Fruit fly (Drosophila melanogaster) whole organism, embryonic: Measurements from ENCODE around the gene CG44869.

Experiments used
- Adf1 ChIP-seq: fragments of 200-800 bp; sonication (Bioruptor generic); IDR thresholded peaks from 2 replicates; pipeline ENCODE4 v1.3.6; 2022; ENCODE audit warnings: missing biosample characterization, missing genetic modification characterization
- Antp ChIP-seq: fragments of 200-800 bp; sonication (Bioruptor generic); optimal IDR thresholded peaks from 3 replicates; lab custom pipeline; 2016; ENCODE audit warnings: missing biosample characterization, missing genetic modification characterization
- Asciz ChIP-seq: fragments of 200-800 bp; sonication (Bioruptor generic); optimal IDR thresholded peaks from 2 replicates; lab custom pipeline; 2017; ENCODE audit warnings: missing biosample characterization, mild to moderate bottlenecking, missing genetic modification characterization, missing genetic modification reagents
- BEAF-32 ChIP-seq: fragments of 200-800 bp; sonication (Bioruptor generic); optimal IDR thresholded peaks from 3 replicates; lab custom pipeline; 2017; ENCODE audit warnings: missing biosample characterization, missing genetic modification characterization, mild to moderate bottlenecking, moderate library complexity, missing genetic modification reagents
- CG10979 ChIP-seq: fragments of 200-800 bp; sonication (Bioruptor generic); optimal IDR thresholded peaks from 2 replicates; lab custom pipeline; 2018; ENCODE audit warnings: missing biosample characterization, mild to moderate bottlenecking, missing genetic modification characterization, moderate library complexity
- CG11504 ChIP-seq: fragments of 200-800 bp; sonication (Bioruptor generic); optimal IDR thresholded peaks from 3 replicates; lab custom pipeline; 2019; ENCODE audit warnings: missing biosample characterization, mild to moderate bottlenecking, missing genetic modification characterization, moderate library complexity
- CG15601 ChIP-seq: fragments of 200-800 bp; sonication (Bioruptor generic); optimal IDR thresholded peaks from 3 replicates; lab custom pipeline; 2019; ENCODE audit warnings: missing biosample characterization, mild to moderate bottlenecking, missing genetic modification characterization, moderate library complexity
- CG1603 ChIP-seq: fragments of 200-800 bp; sonication (Bioruptor generic); optimal IDR thresholded peaks from 2 replicates; lab custom pipeline; 2019; ENCODE audit warnings: missing biosample characterization, mild to moderate bottlenecking, missing genetic modification characterization, moderate library complexity
- CG17361 ChIP-seq: fragments of 200-800 bp; sonication (Bioruptor generic); IDR thresholded peaks from 3 replicates; pipeline ENCODE4 v1.3.6; 2022; ENCODE audit warnings: missing biosample characterization, missing genetic modification characterization
- CG17568 ChIP-seq: fragments of 200-800 bp; sonication (Bioruptor generic); optimal IDR thresholded peaks from 2 replicates; lab custom pipeline; 2018; ENCODE audit warnings: missing biosample characterization, mild to moderate bottlenecking, missing genetic modification characterization, moderate library complexity
- CG17829 ChIP-seq: fragments of 200-800 bp; optimal IDR thresholded peaks from 2 replicates; lab custom pipeline; 2019; ENCODE audit warnings: missing biosample characterization, mild to moderate bottlenecking, missing genetic modification characterization, moderate library complexity
- CG18262 ChIP-seq: fragments of 200-800 bp; optimal IDR thresholded peaks from 3 replicates; lab custom pipeline; 2019; ENCODE audit warnings: missing biosample characterization, mild to moderate bottlenecking, missing genetic modification characterization, moderate library complexity
- CG2120 ChIP-seq: fragments of 200-800 bp; sonication (Bioruptor generic); optimal IDR thresholded peaks from 3 replicates; lab custom pipeline; 2016; ENCODE audit warnings: missing biosample characterization, missing genetic modification characterization
- CG2712 ChIP-seq: fragments of 200-800 bp; optimal IDR thresholded peaks from 3 replicates; lab custom pipeline; 2019; ENCODE audit warnings: missing biosample characterization, mild to moderate bottlenecking, missing genetic modification characterization, moderate library complexity
- CG3065 ChIP-seq: fragments of 200-800 bp; sonication (Bioruptor generic); optimal IDR thresholded peaks from 2 replicates; lab custom pipeline; 2016; ENCODE audit warnings: missing biosample characterization, missing genetic modification characterization
- CG32772 ChIP-seq: fragments of 200-800 bp; sonication (Bioruptor generic); IDR thresholded peaks from 2 replicates; pipeline ENCODE4 v1.3.6; 2022; ENCODE audit warnings: missing biosample characterization, missing genetic modification characterization
- CG3847 ChIP-seq: fragments of 200-800 bp; sonication (Bioruptor generic); IDR thresholded peaks from 2 replicates; pipeline ENCODE4 v1.3.6; 2022; ENCODE audit warnings: missing biosample characterization, missing genetic modification characterization
- CG3995 ChIP-seq: fragments of 200-800 bp; sonication (Bioruptor generic); optimal IDR thresholded peaks from 3 replicates; lab custom pipeline; 2016; ENCODE audit warnings: missing biosample characterization, missing genetic modification characterization
- CG7372 ChIP-seq: fragments of 200-800 bp; sonication (Bioruptor generic); IDR thresholded peaks from 2 replicates; pipeline ENCODE4 v1.3.6; 2022; ENCODE audit warnings: missing biosample characterization, missing genetic modification characterization
- D ChIP-seq, 2 experiments: fragments of 200-800 bp in 1 of 2; fragments of >200 bp in 1 of 2; sonication (Bioruptor generic) in 1 of 2; optimal IDR thresholded peaks; 2 replicates in 1 of 2; 3 replicates in 1 of 2; lab custom pipeline; 2017; ENCODE audit warnings: mild to moderate bottlenecking in 1 of 2, missing biosample characterization in 1 of 2, missing genetic modification characterization in 1 of 2, missing genetic modification reagents in 1 of 2
- Deaf1 ChIP-seq: fragments of 200-800 bp; optimal IDR thresholded peaks from 3 replicates; lab custom pipeline; 2019; ENCODE audit warnings: missing biosample characterization, mild to moderate bottlenecking, missing genetic modification characterization, moderate library complexity
- Fer3 ChIP-seq: fragments of 200-800 bp; sonication (Bioruptor generic); optimal IDR thresholded peaks from 2 replicates; lab custom pipeline; 2018; ENCODE audit warnings: missing biosample characterization, mild to moderate bottlenecking, missing genetic modification characterization, moderate library complexity
- Gsc ChIP-seq: fragments of 200-800 bp; sonication (Bioruptor generic); IDR thresholded peaks from 2 replicates; pipeline ENCODE4 v1.3.6; 2022; ENCODE audit warnings: missing biosample characterization, missing genetic modification characterization
- HLH4C ChIP-seq: fragments of 200-800 bp; sonication (Bioruptor generic); IDR thresholded peaks from 3 replicates; pipeline ENCODE4 v1.3.6; 2022; ENCODE audit warnings: missing biosample characterization, missing genetic modification characterization; ENCODE audit not compliant: partially characterized antibody
- Hey ChIP-seq: fragments of 200-800 bp; sonication (Bioruptor generic); optimal IDR thresholded peaks from 3 replicates; lab custom pipeline; 2018; ENCODE audit warnings: missing biosample characterization, mild to moderate bottlenecking, missing genetic modification characterization
- Hr39 ChIP-seq: fragments of >200 bp; optimal IDR thresholded peaks from 2 replicates; lab custom pipeline; 2017
- Hsf ChIP-seq: fragments of 200-800 bp; sonication (Bioruptor generic); optimal IDR thresholded peaks from 3 replicates; lab custom pipeline; 2016; ENCODE audit warnings: missing biosample characterization, missing genetic modification characterization
- Lim3 ChIP-seq: fragments of 200-800 bp; sonication (Bioruptor generic); IDR thresholded peaks from 2 replicates; pipeline ENCODE4 v1.3.6; 2022; ENCODE audit warnings: missing biosample characterization, missing genetic modification characterization
- MTF-1 ChIP-seq: fragments of 200-800 bp; sonication (Bioruptor generic); optimal IDR thresholded peaks from 2 replicates; lab custom pipeline; 2018; ENCODE audit warnings: missing biosample characterization, mild to moderate bottlenecking, missing genetic modification characterization, borderline replicate concordance
- Meics ChIP-seq: fragments of 200-800 bp; sonication (Bioruptor generic); optimal IDR thresholded peaks from 2 replicates; lab custom pipeline; 2017; ENCODE audit warnings: missing biosample characterization, mild to moderate bottlenecking, missing genetic modification characterization
- NK7.1 ChIP-seq: fragments of 200-800 bp; sonication (Bioruptor generic); optimal IDR thresholded peaks from 3 replicates; lab custom pipeline; 2016; ENCODE audit warnings: missing biosample characterization, missing genetic modification characterization
- Nf-YA ChIP-seq: fragments of 200-800 bp; sonication (Bioruptor generic); IDR thresholded peaks from 2 replicates; pipeline ENCODE4 v1.3.6; 2022; ENCODE audit warnings: missing biosample characterization, missing genetic modification characterization
- Poxn ChIP-seq: fragments of 200-800 bp; sonication (Bioruptor generic); IDR thresholded peaks from 2 replicates; pipeline ENCODE4 v1.3.6; 2022; ENCODE audit warnings: missing biosample characterization, missing genetic modification characterization
- Rfx ChIP-seq: fragments of 200-800 bp; sonication (Bioruptor generic); IDR thresholded peaks from 2 replicates; pipeline ENCODE4 v1.3.6; 2022; ENCODE audit warnings: missing biosample characterization, missing genetic modification characterization
- Xrp1 ChIP-seq: fragments of 200-800 bp; sonication (Bioruptor generic); IDR thresholded peaks from 2 replicates; pipeline ENCODE4 v1.3.6; 2022; ENCODE audit warnings: missing biosample characterization, missing genetic modification characterization
- cad ChIP-seq: fragments of >200 bp; optimal IDR thresholded peaks from 2 replicates; lab custom pipeline; 2017; ENCODE audit warnings: missing biosample characterization, missing genetic modification characterization
- chn ChIP-seq: fragments of 200-800 bp; sonication (Bioruptor generic); optimal IDR thresholded peaks from 2 replicates; lab custom pipeline; 2016; ENCODE audit warnings: missing biosample characterization, missing genetic modification characterization
- ci ChIP-seq: fragments of 200-800 bp; sonication (Bioruptor generic); IDR thresholded peaks from 3 replicates; pipeline ENCODE4 v1.3.6; 2022; ENCODE audit warnings: missing biosample characterization, missing genetic modification characterization
- corto ChIP-seq: fragments of 200-800 bp; sonication (Bioruptor generic); optimal IDR thresholded peaks from 2 replicates; lab custom pipeline; 2016; ENCODE audit warnings: missing biosample characterization, mild to moderate bottlenecking, missing genetic modification characterization, moderate library complexity
- crc ChIP-seq: fragments of 200-800 bp; sonication (Bioruptor generic); optimal IDR thresholded peaks from 2 replicates; lab custom pipeline; 2016; ENCODE audit warnings: missing biosample characterization, missing genetic modification characterization
- dmrt11E ChIP-seq: fragments of 200-800 bp; sonication (Bioruptor generic); optimal IDR thresholded peaks from 3 replicates; lab custom pipeline; 2018; ENCODE audit warnings: missing biosample characterization, mild to moderate bottlenecking, missing genetic modification characterization, moderate library complexity
- fd64A ChIP-seq: fragments of 200-800 bp; sonication (Bioruptor generic); optimal IDR thresholded peaks from 3 replicates; lab custom pipeline; 2018; ENCODE audit warnings: missing biosample characterization, mild to moderate bottlenecking, missing genetic modification characterization
- fd96Cb ChIP-seq: fragments of 200-800 bp; sonication (Bioruptor generic); optimal IDR thresholded peaks from 2 replicates; lab custom pipeline; 2018; ENCODE audit warnings: missing biosample characterization, mild to moderate bottlenecking, missing genetic modification characterization, moderate library complexity
- gce ChIP-seq: fragments of 200-800 bp; sonication (Bioruptor generic); IDR thresholded peaks from 3 replicates; pipeline ENCODE4 v1.3.6; 2022; ENCODE audit warnings: missing biosample characterization, missing genetic modification characterization
- gcm ChIP-seq: fragments of 200-800 bp; sonication (Bioruptor generic); optimal IDR thresholded peaks from 2 replicates; lab custom pipeline; 2019; ENCODE audit warnings: missing biosample characterization, mild to moderate bottlenecking, missing genetic modification characterization, moderate library complexity
- ham ChIP-seq: fragments of 200-800 bp; sonication (Bioruptor generic); IDR thresholded peaks from 2 replicates; pipeline ENCODE4 v1.3.6; 2022; ENCODE audit warnings: missing biosample characterization, missing genetic modification characterization
- her ChIP-seq: fragments of 200-800 bp; sonication (Bioruptor generic); optimal IDR thresholded peaks from 2 replicates; lab custom pipeline; 2016; ENCODE audit warnings: missing biosample characterization, missing genetic modification characterization
- nerfin-1 ChIP-seq: fragments of 200-800 bp; sonication (Bioruptor generic); optimal IDR thresholded peaks from 3 replicates; lab custom pipeline; 2019; ENCODE audit warnings: missing biosample characterization, mild to moderate bottlenecking, missing genetic modification characterization, moderate library complexity
- odd ChIP-seq: fragments of 200-800 bp; sonication (Bioruptor generic); optimal IDR thresholded peaks from 2 replicates; lab custom pipeline; 2017; ENCODE audit warnings: missing biosample characterization, mild to moderate bottlenecking, missing genetic modification characterization
- ranshi ChIP-seq: fragments of 200-800 bp; sonication (Bioruptor generic); IDR thresholded peaks from 2 replicates; pipeline ENCODE4 v1.3.6; 2022; ENCODE audit warnings: missing biosample characterization, missing genetic modification characterization
- row ChIP-seq: fragments of 200-800 bp; sonication (Bioruptor generic); IDR thresholded peaks from 3 replicates; pipeline ENCODE4 v1.3.6; 2022; ENCODE audit warnings: missing biosample characterization, missing genetic modification characterization
- trh ChIP-seq: fragments of 200-800 bp; sonication (Bioruptor generic); optimal IDR thresholded peaks from 2 replicates; lab custom pipeline; 2016; ENCODE audit warnings: missing biosample characterization, missing genetic modification characterization
- z ChIP-seq: fragments of 200-800 bp; sonication (Bioruptor generic); IDR thresholded peaks from 3 replicates; pipeline ENCODE4 v1.3.6; 2022; ENCODE audit warnings: missing biosample characterization, missing genetic modification characterization

CG44869 gene

DNA sequence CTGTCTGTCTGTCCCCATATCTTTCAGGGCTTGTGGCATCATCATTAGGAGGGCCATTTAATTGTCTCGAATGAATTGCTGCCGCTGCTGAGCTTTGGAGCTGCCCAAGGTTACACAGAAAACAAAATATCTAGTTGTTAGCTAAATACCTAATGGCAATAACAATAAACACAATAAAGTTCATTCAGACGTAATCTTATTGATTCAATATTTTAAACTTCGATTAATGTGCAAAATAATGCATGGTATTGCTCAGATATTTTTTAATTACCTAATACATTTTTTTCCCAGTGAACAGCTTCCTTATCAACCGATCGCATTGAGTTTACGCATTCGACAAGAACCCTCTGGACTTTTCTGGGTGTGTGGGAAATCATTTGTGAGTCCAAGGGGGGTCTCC lies 47.0 kb upstream of the CG44869 start (continued):
- no peak for TF ChIP-seq trh (GFP tag; lab: Kevin White, UChicago)
- TF ChIP-seq ham: no peak
- TF ChIP-seq nerfin-1 (tag; lab: Kevin White, UChicago): no peak
- no peak for TF ChIP-seq Fer3 (tag; lab: Kevin White, UChicago)
- TF ChIP-seq ci (GFP tag; lab: Robert Waterston, UW): no peak; the same call in 2 of the 3 replicates
- TF ChIP-seq crc (GFP tag; lab: Kevin White, UChicago): no peak
- no peak for TF ChIP-seq her
- TF ChIP-seq Poxn (GFP tag; lab: Robert Waterston, UW): no peak
- TF ChIP-seq gce (GFP tag; lab: Robert Waterston, UW): no peak
- TF ChIP-seq chn (GFP tag; lab: Kevin White, UChicago): no peak
- TF ChIP-seq Lim3 (GFP tag; lab: Robert Waterston, UW): no peak
- TF ChIP-seq CG17568 (GFP tag; lab: Kevin White, UChicago): no peak
- no peak for TF ChIP-seq CG3065 (GFP tag; lab: Kevin White, UChicago)
- TF ChIP-seq BEAF-32: no peak
- TF ChIP-seq cad (GFP tag; lab: Kevin White, UChicago): no peak
- TF ChIP-seq Adf1 (GFP tag; lab: Robert Waterston, UW): no peak
- no peak for TF ChIP-seq Nf-YA (GFP tag; lab: Robert Waterston, UW)
- TF ChIP-seq Hsf (GFP tag; lab: Kevin White, UChicago): no peak
- TF ChIP-seq z (GFP tag; lab: Robert Waterston, UW): no peak
- TF ChIP-seq CG1603 (tag; lab: Kevin White, UChicago): peak; percentile 64
- TF ChIP-seq CG3995: no peak
- TF ChIP-seq CG32772: no peak
- TF ChIP-seq Deaf1: no peak
- no peak for TF ChIP-seq Hr39
- TF ChIP-seq MTF-1: no peak
- no peak for TF ChIP-seq gcm (GFP tag; lab: Kevin White, UChicago)
- no peak for TF ChIP-seq Asciz (GFP tag; lab: Kevin White, UChicago)
- no peak for TF ChIP-seq Antp (GFP tag; lab: Kevin White, UChicago)
- TF ChIP-seq CG7372: no peak
- no peak for TF ChIP-seq Meics (GFP tag; lab: Kevin White, UChicago)
- TF ChIP-seq CG3847 (GFP tag; lab: Robert Waterston, UW): no peak
- no peak for TF ChIP-seq HLH4C (GFP tag; lab: Robert Waterston, UW)
- no peak for TF ChIP-seq ranshi (GFP tag; lab: Robert Waterston, UW)
- no peak for TF ChIP-seq D (optimal IDR thresholded peaks at IDR 0.05; lab: Kevin White, UChicago)
- TF ChIP-seq D (GFP tag; optimal IDR thresholded peaks at IDR 0.05; lab: Kevin White, UChicago): no peak
- TF ChIP-seq CG2120 (GFP tag; lab: Kevin White, UChicago): no peak
- peak; percentile 12 for TF ChIP-seq CG15601 (tag; lab: Kevin White, UChicago)

DNA sequence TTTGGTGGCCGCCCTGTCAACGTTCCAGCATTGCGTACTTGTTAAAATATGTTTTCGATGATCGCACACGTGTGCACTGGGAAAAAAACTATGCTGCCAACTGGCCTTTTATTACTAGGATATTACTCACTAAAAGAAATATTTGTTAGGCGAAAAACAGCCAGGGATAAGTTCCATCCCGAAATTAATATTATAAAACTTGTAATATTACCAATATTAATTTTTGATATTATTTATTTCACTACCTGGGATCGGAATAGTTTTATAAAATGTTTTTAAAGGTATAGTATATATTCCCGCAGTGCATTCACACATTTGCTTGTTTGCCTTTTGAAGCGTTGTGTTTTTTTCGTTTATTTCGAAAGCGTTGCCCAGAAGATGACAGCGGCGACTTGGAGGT lies 45.4 kb upstream of the CG44869 start:
- TF ChIP-seq Gsc (GFP tag; lab: Robert Waterston, UW) (no peak), Hey (no peak), CG11504 (peak; percentile 20), odd (GFP tag; lab: Kevin White, UChicago) (no peak), CG18262 (peak; percentile 34), CG17829 (tag; lab: Kevin White, UChicago) (peak; percentile 19), NK7.1 (GFP tag; lab: Kevin White, UChicago) (no peak), row (GFP tag; lab: Robert Waterston, UW) (peak; percentile 27; the same call in 1 of the 3 replicates), dmrt11E (tag; lab: Kevin White, UChicago) (peak; percentile 29), Xrp1 (GFP tag; lab: Robert Waterston, UW) (peak; percentile 45), corto (no peak), Rfx (GFP tag; lab: Robert Waterston, UW) (no peak), CG2712 (tag; lab: Kevin White, UChicago) (peak; percentile 46), fd96Cb (peak; percentile 3), fd64A (GFP tag; lab: Kevin White, UChicago) (no peak), gcm (GFP tag; lab: Kevin White, UChicago) (no peak), CG10979 (tag; lab: Kevin White, UChicago) (peak; percentile 35), CG17361 (GFP tag; lab: Robert Waterston, UW) (0 out of 3 replicates have a peak, but pooled peaks have one; percentile 23)
